Worm (Caenorhabditis elegans) whole organism, mixed stage, embryonic: ENCODE results near the gene K11G9.5.

Experiments
- bed-3 ChIP-seq: fragments of 200-800 bp; sonication (Bioruptor generic); optimal IDR thresholded peaks from 3 replicates; lab custom pipeline; 2018; ENCODE audit warnings: mild to moderate bottlenecking, missing genetic modification characterization, moderate library complexity, missing compliant biosample characterization
- blmp-1 ChIP-seq: fragments of 150-350 bp; optimal IDR thresholded peaks from 2 replicates; lab custom pipeline; 2014; ENCODE audit warnings: missing biosample characterization, missing genetic modification characterization
- ceh-39 ChIP-seq: fragments of 150-350 bp; optimal IDR thresholded peaks from 2 replicates; lab custom pipeline; 2014; ENCODE audit warnings: missing biosample characterization, missing genetic modification characterization
- ceh-43 ChIP-seq: fragments of 200-800 bp; sonication (Bioruptor generic); optimal IDR thresholded peaks from 2 replicates; lab custom pipeline; 2018; ENCODE audit warnings: mild to moderate bottlenecking, missing genetic modification characterization, moderate library complexity, missing compliant biosample characterization
- elt-1 ChIP-seq: sonication (generic microtip); optimal IDR thresholded peaks from 2 replicates; lab custom pipeline; 2017; ENCODE audit warnings: missing genetic modification characterization, mild to moderate bottlenecking, missing compliant biosample characterization, antibody characterized with exemption, moderate library complexity, borderline replicate concordance; ENCODE audit not compliant: insufficient read depth
- elt-3 ChIP-seq: fragments of 150-350 bp; optimal IDR thresholded peaks from 2 replicates; lab custom pipeline; 2014; ENCODE audit warnings: missing biosample characterization, missing genetic modification characterization
- lin-13 ChIP-seq: fragments of 150-350 bp; optimal IDR thresholded peaks from 2 replicates; lab custom pipeline; 2014; ENCODE audit warnings: missing biosample characterization, missing genetic modification characterization
- lin-32 ChIP-seq: fragments of 200-800 bp; sonication (Bioruptor generic); optimal IDR thresholded peaks from 2 replicates; lab custom pipeline; 2018; ENCODE audit warnings: mild to moderate bottlenecking, missing genetic modification characterization, missing compliant biosample characterization
- nhr-28 ChIP-seq: fragments of 150-350 bp; optimal IDR thresholded peaks from 2 replicates; lab custom pipeline; 2014; ENCODE audit warnings: missing biosample characterization, missing genetic modification characterization
- nhr-76 ChIP-seq: sonication (generic microtip); optimal IDR thresholded peaks from 2 replicates; lab custom pipeline; 2017; ENCODE audit warnings: missing biosample characterization, missing genetic modification characterization
- pha-4 ChIP-seq: fragments of 150-350 bp; optimal IDR thresholded peaks from 2 replicates; lab custom pipeline; 2018; ENCODE audit warnings: missing biosample characterization, missing genetic modification reagents, missing genetic modification characterization
- snpc-4 ChIP-seq: fragments of 150-350 bp; optimal IDR thresholded peaks from 2 replicates; lab custom pipeline; 2014; ENCODE audit warnings: missing biosample characterization, missing genetic modification characterization
- unc-39 ChIP-seq: fragments of 150-350 bp; optimal IDR thresholded peaks from 2 replicates; lab custom pipeline; 2014; ENCODE audit warnings: missing biosample characterization, missing genetic modification characterization
- zip-8 ChIP-seq: fragments of 150-350 bp; optimal IDR thresholded peaks from 2 replicates; lab custom pipeline; 2014; ENCODE audit warnings: missing biosample characterization, missing genetic modification characterization

ce11 chrV:6726279-6726678, 38.0 kb upstream of the K11G9.5 start:
- TF ChIP-seq blmp-1 (tag; lab: Kevin White, UChicago) = no peak
- TF ChIP-seq unc-39 (tag; lab: Kevin White, UChicago) = no peak
- TF ChIP-seq pha-4 = no peak
- no peak for TF ChIP-seq elt-3 (tag; lab: Kevin White, UChicago)
- TF ChIP-seq nhr-28 (tag; lab: Kevin White, UChicago) = no peak
- TF ChIP-seq zip-8 (tag; lab: Kevin White, UChicago) = no peak
- TF ChIP-seq snpc-4 (tag; lab: Kevin White, UChicago) = no peak
- no peak for TF ChIP-seq nhr-76
- no peak for TF ChIP-seq lin-13
- TF ChIP-seq bed-3 (GFP tag; lab: Kevin White, UChicago) = no peak
- TF ChIP-seq lin-32 = no peak
- TF ChIP-seq ceh-43 (GFP tag; lab: Kevin White, UChicago) = no peak
- TF ChIP-seq elt-1 (tag; lab: Kevin White, UChicago) = no peak
- no peak for TF ChIP-seq ceh-39 (tag; lab: Kevin White, UChicago)
